Fruit fly (Drosophila melanogaster) whole organism, prepupa: ENCODE results near the gene Hibch.

Source experiments
- CG11294 ChIP-seq: fragments of 200-800 bp; sonication (Bioruptor generic); IDR thresholded peaks from 2 replicates; pipeline ENCODE4 v1.3.6; 2022; ENCODE audit warnings: missing biosample characterization, missing genetic modification characterization
- CG1621 ChIP-seq: fragments of 200-800 bp; sonication (Bioruptor generic); optimal IDR thresholded peaks from 3 replicates; lab custom pipeline; 2018; ENCODE audit warnings: missing biosample characterization, mild to moderate bottlenecking, missing genetic modification characterization
- CG3032 ChIP-seq: fragments of 200-800 bp; optimal IDR thresholded peaks from 2 replicates; lab custom pipeline; 2019; ENCODE audit warnings: missing biosample characterization, mild to moderate bottlenecking, missing genetic modification characterization, moderate library complexity
- CG31627 ChIP-seq: fragments of 200-800 bp; sonication (Bioruptor generic); optimal IDR thresholded peaks from 3 replicates; lab custom pipeline; 2016; ENCODE audit warnings: missing biosample characterization, missing genetic modification characterization
- CG34406 ChIP-seq: fragments of 200-800 bp; sonication (Bioruptor generic); optimal IDR thresholded peaks from 3 replicates; lab custom pipeline; 2016; ENCODE audit warnings: missing biosample characterization, missing genetic modification characterization
- CG3919 ChIP-seq: fragments of 200-800 bp; sonication (Bioruptor generic); optimal IDR thresholded peaks from 3 replicates; lab custom pipeline; 2016; ENCODE audit warnings: missing biosample characterization, missing genetic modification characterization
- CG4318 ChIP-seq: fragments of 200-800 bp; sonication (Bioruptor generic); optimal IDR thresholded peaks from 3 replicates; lab custom pipeline; 2017; ENCODE audit warnings: missing biosample characterization, mild to moderate bottlenecking, missing genetic modification characterization
- CG8632 ChIP-seq: fragments of 200-800 bp; sonication (Bioruptor generic); optimal IDR thresholded peaks from 3 replicates; lab custom pipeline; 2016; ENCODE audit warnings: missing biosample characterization, missing genetic modification characterization
- CG9139 ChIP-seq: fragments of 200-800 bp; sonication (Bioruptor generic); optimal IDR thresholded peaks from 3 replicates; lab custom pipeline; 2017; ENCODE audit warnings: missing biosample characterization, mild to moderate bottlenecking, missing genetic modification characterization
- dac ChIP-seq: fragments of 200-800 bp; sonication (Bioruptor generic); optimal IDR thresholded peaks from 2 replicates; lab custom pipeline; 2017; ENCODE audit warnings: missing biosample characterization, mild to moderate bottlenecking, missing genetic modification characterization
- ss ChIP-seq, 2 experiments: fragments of 200-800 bp; sonication (Bioruptor generic); optimal IDR thresholded peaks; 2 replicates in 1 of 2; 3 replicates in 1 of 2; lab custom pipeline; 2017 to 2018; ENCODE audit warnings: mild to moderate bottlenecking in 2 of 2, missing biosample characterization in 2 of 2, missing genetic modification characterization in 2 of 2, moderate library complexity in 1 of 2

Hibch gene

dm6 chr3R:15408131-15408731 lies 51.2 kb downstream of the Hibch start, which contains the start of gene Atx2 (continued):
- no peak for TF ChIP-seq CG34406 (GFP tag; lab: Kevin White, UChicago)
- no peak for TF ChIP-seq ss (GFP tag; optimal IDR thresholded peaks at IDR 0.05; lab: Kevin White, UChicago)
- no peak for TF ChIP-seq CG1621 (tag; lab: Kevin White, UChicago)
- no peak for TF ChIP-seq CG3032 (tag; lab: Kevin White, UChicago)
- no peak for TF ChIP-seq CG4318
- no peak for TF ChIP-seq CG8632 (GFP tag; lab: Kevin White, UChicago)
- no peak for TF ChIP-seq dac (GFP tag; lab: Kevin White, UChicago)
- TF ChIP-seq CG3919 (GFP tag; lab: Kevin White, UChicago): peak; percentile 1
- TF ChIP-seq CG9139: no peak
- no peak for TF ChIP-seq CG11294 (GFP tag; lab: Robert Waterston, UW)
- TF ChIP-seq CG31627: peak; percentile 27
